Fruit fly (Drosophila melanogaster) whole organism, pupa: Measurements from ENCODE around the gene CG43095.

Experiments used
- CG9948 ChIP-seq: fragments of 200-800 bp; sonication (Bioruptor generic); optimal IDR thresholded peaks from 2 replicates; lab custom pipeline; 2018; ENCODE audit warnings: missing biosample characterization, mild to moderate bottlenecking, missing genetic modification characterization, moderate library complexity
- EcR ChIP-seq: fragments of 200-800 bp; sonication (Bioruptor generic); optimal IDR thresholded peaks from 3 replicates; lab custom pipeline; 2019; ENCODE audit warnings: missing biosample characterization, missing genetic modification characterization, mild to moderate bottlenecking, moderate library complexity, missing genetic modification reagents
- Ets98B ChIP-seq: fragments of 200-800 bp; sonication (Bioruptor generic); IDR thresholded peaks from 2 replicates; pipeline ENCODE4 v1.3.6; 2022; ENCODE audit warnings: missing biosample characterization, missing genetic modification characterization

- TF ChIP-seq CG9948 (tag; lab: Kevin White, UChicago), result no peak
- no peak for TF ChIP-seq Ets98B (GFP tag; lab: Robert Waterston, UW)
- no peak for TF ChIP-seq EcR (GFP tag; lab: Kevin White, UChicago)
Measured at dm6 chr3R:22748956-22749355, 22.6 kb downstream of the CG43095 start, which contains the start of gene CG31139.
